Fruit fly (Drosophila melanogaster) whole organism, embryonic: Measurements from ENCODE around the gene CG7342.

Experiments used
- CG11696 ChIP-seq: fragments of 200-800 bp; sonication (Bioruptor generic); IDR thresholded peaks from 2 replicates; pipeline ENCODE4 v1.3.6; 2022; ENCODE audit warnings: missing biosample characterization, missing genetic modification characterization
- CG12299 ChIP-seq: fragments of 200-800 bp; sonication (Bioruptor generic); optimal IDR thresholded peaks from 2 replicates; lab custom pipeline; 2018; ENCODE audit warnings: missing biosample characterization, mild to moderate bottlenecking, missing genetic modification characterization
- CG13287 ChIP-seq: fragments of 200-800 bp; sonication (Bioruptor generic); IDR thresholded peaks from 2 replicates; pipeline ENCODE4 v1.3.6; 2022; ENCODE audit warnings: missing biosample characterization, missing genetic modification characterization; ENCODE audit not compliant: partially characterized antibody
- CTCF ChIP-seq: fragments of 200-800 bp; sonication (Bioruptor generic); optimal IDR thresholded peaks from 2 replicates; lab custom pipeline; 2017; ENCODE audit warnings: missing biosample characterization, mild to moderate bottlenecking, missing genetic modification characterization, moderate library complexity
- Oli ChIP-seq: fragments of 200-800 bp; sonication (Bioruptor generic); optimal IDR thresholded peaks from 2 replicates; lab custom pipeline; 2018; ENCODE audit warnings: missing biosample characterization, mild to moderate bottlenecking, missing genetic modification characterization, moderate library complexity
- Taf1 ChIP-seq: fragments of 200-800 bp; sonication (Bioruptor generic); IDR thresholded peaks from 2 replicates; pipeline ENCODE4 v1.3.6; 2022; ENCODE audit warnings: missing biosample characterization, missing genetic modification characterization
- cas ChIP-seq: fragments of 200-800 bp; sonication (Bioruptor generic); IDR thresholded peaks from 2 replicates; pipeline ENCODE4 v1.3.6; 2022; ENCODE audit warnings: missing biosample characterization, missing genetic modification characterization
- fru ChIP-seq: fragments of >200 bp; optimal IDR thresholded peaks from 2 replicates; lab custom pipeline; 2017
- pb ChIP-seq: fragments of 200-800 bp; sonication (Bioruptor generic); optimal IDR thresholded peaks from 3 replicates; lab custom pipeline; 2016; ENCODE audit warnings: missing biosample characterization, missing genetic modification characterization
- trem ChIP-seq: fragments of 200-800 bp; optimal IDR thresholded peaks from 3 replicates; lab custom pipeline; 2019; ENCODE audit warnings: missing biosample characterization, mild to moderate bottlenecking, missing genetic modification characterization, moderate library complexity
- zen ChIP-seq: fragments of 200-800 bp; sonication (Bioruptor generic); optimal IDR thresholded peaks from 3 replicates; lab custom pipeline; 2018; ENCODE audit warnings: missing biosample characterization, mild to moderate bottlenecking, missing genetic modification characterization, moderate library complexity

dm6 chr3R:19609925-19610324, 6.8 kb downstream of the CG7342 start, which contains the start of gene CG17752:
- TF ChIP-seq pb (no peak), trem (tag; lab: Kevin White, UChicago) (no peak), Oli (tag; lab: Kevin White, UChicago) (no peak), cas (no peak), CG11696 (GFP tag; lab: Robert Waterston, UW) (no peak), CTCF (GFP tag; lab: Kevin White, UChicago) (no peak), fru (lab: Kevin White, UChicago) (no peak), Taf1 (GFP tag; lab: Robert Waterston, UW) (no peak), CG13287 (GFP tag; lab: Robert Waterston, UW) (no peak), zen (tag; lab: Kevin White, UChicago) (no peak), CG12299 (tag; lab: Kevin White, UChicago) (no peak)
